Fruit fly (Drosophila melanogaster) Kc167 (cell line): Measurements from ENCODE around the gene CG7264.

Source experiments
- Myc ChIP-seq: fragments of >200 bp; optimal IDR thresholded peaks from 2 replicates; lab custom pipeline; 2017; ENCODE audit warnings: missing external identifiers
- Sin3A ChIP-seq: fragments of >200 bp; optimal IDR thresholded peaks from 2 replicates; lab custom pipeline; 2018; ENCODE audit warnings: missing external identifiers
- h ChIP-seq: fragments of >200 bp; optimal IDR thresholded peaks from 3 replicates; lab custom pipeline; 2018; ENCODE audit warnings: missing external identifiers
- insv ChIP-seq: fragments of >200 bp; optimal IDR thresholded peaks from 3 replicates; lab custom pipeline; 2018; ENCODE audit warnings: missing external identifiers
- psq ChIP-seq: fragments of >200 bp; optimal IDR thresholded peaks from 2 replicates; lab custom pipeline; 2017; ENCODE audit warnings: missing external identifiers
- ttk ChIP-seq: sonication (Bioruptor generic); optimal IDR thresholded peaks from 2 replicates; lab custom pipeline; 2017; ENCODE audit warnings: missing external identifiers

- TF ChIP-seq ttk (lab: Kevin White, UChicago) (no peak), Sin3A (lab: Kevin White, UChicago) (no peak), psq (no peak), Myc (lab: Kevin White, UChicago) (no peak), h (lab: Kevin White, UChicago) (no peak), insv (lab: Kevin White, UChicago) (no peak)
These were observed 29.9 kb downstream of the CG7264 start for dm6 chr3L:11858745-11859144.
